Fruit fly (Drosophila melanogaster) whole organism, adult: ENCODE results near the gene CCT1.

Experiments
- CG11617 ChIP-seq: fragments of 200-800 bp; sonication (Bioruptor generic); optimal IDR thresholded peaks from 2 replicates; lab custom pipeline; 2017; ENCODE audit warnings: mild to moderate bottlenecking, missing biosample characterization, missing genetic modification reagents, missing genetic modification characterization
- CG12768 ChIP-seq: fragments of 200-800 bp; sonication (Bioruptor generic); optimal IDR thresholded peaks from 2 replicates; lab custom pipeline; 2017; ENCODE audit warnings: missing biosample characterization, missing genetic modification characterization, mild to moderate bottlenecking, moderate library complexity, missing genetic modification reagents
- CG14711 ChIP-seq: fragments of 200-800 bp; sonication (Bioruptor generic); optimal IDR thresholded peaks from 2 replicates; lab custom pipeline; 2018; ENCODE audit warnings: missing biosample characterization, mild to moderate bottlenecking, missing genetic modification characterization, moderate library complexity
- CG1620 ChIP-seq: fragments of 200-800 bp; sonication (Bioruptor generic); optimal IDR thresholded peaks from 2 replicates; lab custom pipeline; 2016; ENCODE audit warnings: missing biosample characterization, missing genetic modification characterization
- CG33017 ChIP-seq: fragments of 200-800 bp; sonication (Bioruptor generic); optimal IDR thresholded peaks from 2 replicates; lab custom pipeline; 2018; ENCODE audit warnings: missing biosample characterization, mild to moderate bottlenecking, missing genetic modification characterization, moderate library complexity
- CG5204 ChIP-seq: fragments of 200-800 bp; sonication (Bioruptor generic); optimal IDR thresholded peaks from 2 replicates; lab custom pipeline; 2016; ENCODE audit warnings: missing biosample characterization, missing genetic modification characterization
- CG7045 ChIP-seq: fragments of 200-800 bp; sonication (Bioruptor generic); optimal IDR thresholded peaks from 2 replicates; lab custom pipeline; 2017; ENCODE audit warnings: missing biosample characterization, mild to moderate bottlenecking, missing genetic modification characterization
- CG7101 ChIP-seq: fragments of 200-800 bp; sonication (Bioruptor generic); optimal IDR thresholded peaks from 2 replicates; lab custom pipeline; 2018; ENCODE audit warnings: missing biosample characterization, mild to moderate bottlenecking, missing genetic modification characterization, moderate library complexity
- Clk ChIP-seq: fragments of 200-800 bp; sonication (Bioruptor generic); optimal IDR thresholded peaks from 2 replicates; lab custom pipeline; 2017; ENCODE audit warnings: missing biosample characterization, missing genetic modification characterization
- Crg-1 ChIP-seq: fragments of 200-800 bp; sonication (Bioruptor generic); optimal IDR thresholded peaks from 2 replicates; lab custom pipeline; 2016; ENCODE audit warnings: missing biosample characterization, missing genetic modification characterization
- Hr96 ChIP-seq: fragments of 200-800 bp; sonication (Bioruptor generic); optimal IDR thresholded peaks from 2 replicates; lab custom pipeline; 2016; ENCODE audit warnings: missing biosample characterization, missing genetic modification characterization
- Mnt ChIP-seq: fragments of 200-800 bp; sonication (Bioruptor generic); optimal IDR thresholded peaks from 2 replicates; lab custom pipeline; 2016; ENCODE audit warnings: missing biosample characterization, mild to moderate bottlenecking, missing genetic modification characterization
- bab1 ChIP-seq: fragments of 200-800 bp; sonication (Bioruptor generic); optimal IDR thresholded peaks from 3 replicates; lab custom pipeline; 2019; ENCODE audit warnings: missing biosample characterization, mild to moderate bottlenecking, missing genetic modification characterization, moderate library complexity
- cic ChIP-seq: fragments of 200-800 bp; sonication (Bioruptor generic); optimal IDR thresholded peaks from 2 replicates; lab custom pipeline; 2017; ENCODE audit warnings: missing biosample characterization, mild to moderate bottlenecking, missing genetic modification characterization, moderate library complexity
- cnc ChIP-seq, 2 experiments: fragments of >200 bp; optimal IDR thresholded peaks; 2 replicates each; lab custom pipeline; 2017
- kay ChIP-seq: fragments of 200-800 bp; sonication (Bioruptor generic); peaks from one replicate; lab custom pipeline; 2016; ENCODE audit warnings: missing biosample characterization, missing genetic modification characterization, borderline replicate concordance
- ovo ChIP-seq: fragments of 200-800 bp; sonication (Bioruptor generic); optimal IDR thresholded peaks from 2 replicates; lab custom pipeline; 2016; ENCODE audit warnings: missing biosample characterization, missing genetic modification characterization
- pad ChIP-seq: fragments of 200-800 bp; sonication (Bioruptor generic); optimal IDR thresholded peaks from 3 replicates; lab custom pipeline; 2017; ENCODE audit warnings: missing biosample characterization, missing genetic modification characterization, mild to moderate bottlenecking, moderate library complexity, missing genetic modification reagents
- tj ChIP-seq: fragments of 200-800 bp; sonication (Bioruptor generic); optimal IDR thresholded peaks from 3 replicates; lab custom pipeline; 2017; ENCODE audit warnings: missing biosample characterization, mild to moderate bottlenecking, missing genetic modification characterization, moderate library complexity
- toe ChIP-seq: fragments of 200-800 bp; sonication (Bioruptor generic); optimal IDR thresholded peaks from 2 replicates; lab custom pipeline; 2016; ENCODE audit warnings: missing biosample characterization, missing genetic modification characterization

The CCT1 gene

DNA sequence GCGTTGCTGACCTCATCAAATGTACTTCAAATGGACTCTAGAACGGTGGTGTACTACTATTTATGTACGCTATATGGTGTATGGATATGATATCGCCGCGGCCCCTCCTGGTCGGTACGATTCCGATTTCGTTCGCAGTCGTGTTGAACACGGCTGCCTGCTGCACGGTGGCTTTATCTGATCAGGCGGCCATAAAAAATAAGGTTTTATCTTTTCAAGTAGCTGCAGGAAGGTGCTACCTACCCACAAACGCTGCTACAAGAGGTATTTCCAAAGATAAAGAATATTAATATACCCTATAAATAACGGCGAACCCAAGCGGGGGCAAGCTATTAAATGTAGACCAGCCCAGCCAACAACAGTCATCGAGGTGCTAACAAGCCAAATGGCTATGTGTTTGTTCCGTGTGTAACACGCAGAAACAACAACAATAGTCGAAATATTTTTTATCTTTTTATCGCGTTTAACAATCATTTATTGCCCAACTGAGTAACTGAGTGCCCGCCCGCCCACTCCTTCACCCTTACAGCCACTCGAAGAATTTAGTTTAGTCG is 41.3 kb downstream of the CCT1 start:
- TF ChIP-seq CG7045 (GFP tag; lab: Kevin White, UChicago) (no peak), CG33017 (tag; lab: Kevin White, UChicago) (no peak), CG11617 (no peak), Crg-1 (GFP tag; lab: Kevin White, UChicago) (no peak), CG12768 (no peak), tj (no peak), kay (no peak), Hr96 (no peak), cic (GFP tag; lab: Kevin White, UChicago) (no peak), Clk (GFP tag; lab: Kevin White, UChicago) (no peak), CG1620 (GFP tag; lab: Kevin White, UChicago) (no peak), cnc (optimal IDR thresholded peaks at IDR 0.05; lab: Kevin White, UChicago) (no peak), CG7101 (no peak), CG5204 (GFP tag; lab: Kevin White, UChicago) (no peak), toe (GFP tag; lab: Kevin White, UChicago) (no peak)

dm6 chr3R:22447874-22448254 is 43.4 kb downstream of the CCT1 start, which contains the start of gene CG34376:
CG34376 (plus strand) TSS chr3R:22448099.
- TF ChIP-seq CG5204 (GFP tag; lab: Kevin White, UChicago) (peak; percentile 8), CG11617 (peak; percentile 21), Hr96 (peak; percentile 61), Mnt (GFP tag; lab: Kevin White, UChicago) (peak; percentile 79), CG12768 (peak; percentile 74), Crg-1 (GFP tag; lab: Kevin White, UChicago) (peak; percentile 27), tj (no peak), cnc (optimal IDR thresholded peaks at IDR 0.05; lab: Kevin White, UChicago) (no peak), bab1 (GFP tag; lab: Kevin White, UChicago) (peak; percentile 48), cic (GFP tag; lab: Kevin White, UChicago) (peak; percentile 60), CG1620 (GFP tag; lab: Kevin White, UChicago) (no peak), kay (no peak), CG7101 (peak; percentile 15)

dm6 chr3R:22447195-22447873 is 43.9 kb downstream of the CCT1 start, which contains the start of gene CG34288:
CG34288 (minus strand) TSS chr3R:22447263.
- TF ChIP-seq CG12768 (peak; percentile 48), Clk (GFP tag; lab: Kevin White, UChicago) (no peak), CG7101 (peak; percentile 52), Mnt (GFP tag; lab: Kevin White, UChicago) (peak; percentile 75), CG7045 (GFP tag; lab: Kevin White, UChicago) (no peak), cnc (optimal IDR thresholded peaks at IDR 0.05; lab: Kevin White, UChicago) (no peak), CG5204 (GFP tag; lab: Kevin White, UChicago) (no peak), ovo (GFP tag; lab: Kevin White, UChicago) (no peak), tj (no peak), toe (GFP tag; lab: Kevin White, UChicago) (peak; percentile 15), CG33017 (tag; lab: Kevin White, UChicago) (peak; percentile 38), Hr96 (peak; percentile 9), CG14711 (tag; lab: Kevin White, UChicago) (no peak), CG11617 (no peak), kay (peak; percentile 62), pad (GFP tag; lab: Kevin White, UChicago) (peak; percentile 14), cic (GFP tag; lab: Kevin White, UChicago) (peak; percentile 87), CG1620 (GFP tag; lab: Kevin White, UChicago) (no peak), bab1 (GFP tag; lab: Kevin White, UChicago) (no peak), Crg-1 (GFP tag; lab: Kevin White, UChicago) (no peak)

DNA sequence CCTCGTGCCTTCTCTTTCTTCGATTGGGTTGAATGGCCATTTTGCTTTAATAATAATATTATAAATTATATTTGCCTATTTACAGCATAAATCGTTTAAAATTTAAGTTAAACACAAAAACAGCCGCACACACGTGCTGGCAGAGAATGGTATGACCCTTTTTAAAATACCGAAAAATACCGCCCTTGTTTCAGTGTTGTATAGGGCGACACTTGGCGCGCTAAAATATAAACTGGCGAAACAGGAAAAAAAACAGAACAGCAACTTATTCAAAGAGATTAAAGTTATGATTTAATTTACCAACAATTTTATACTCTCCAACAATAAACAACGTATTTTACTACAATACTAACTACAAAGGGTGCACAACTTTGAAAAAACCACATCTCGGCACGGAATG is 44.7 kb downstream of the CCT1 start, which contains the start of gene CG12499:
Gene CG12499, minus strand, starts transcription at position 95 of the 400 bp plus-strand sequence.
- TF ChIP-seq ovo (GFP tag; lab: Kevin White, UChicago): no peak
- no peak for TF ChIP-seq CG7101
- no peak for TF ChIP-seq CG12768
- TF ChIP-seq Mnt (GFP tag; lab: Kevin White, UChicago): peak; percentile 93
- no peak for TF ChIP-seq Crg-1 (GFP tag; lab: Kevin White, UChicago)
- no peak for TF ChIP-seq toe (GFP tag; lab: Kevin White, UChicago)
- no peak for TF ChIP-seq CG11617
- TF ChIP-seq CG1620 (GFP tag; lab: Kevin White, UChicago): no peak
- TF ChIP-seq Hr96: no peak
- peak; percentile 3 for TF ChIP-seq bab1 (GFP tag; lab: Kevin White, UChicago)
- no peak for TF ChIP-seq CG14711 (tag; lab: Kevin White, UChicago)
- TF ChIP-seq CG5204 (GFP tag; lab: Kevin White, UChicago): no peak
- no peak for TF ChIP-seq cic (GFP tag; lab: Kevin White, UChicago)
- TF ChIP-seq kay: peak; percentile 93
